Worm (Caenorhabditis elegans) whole organism, L4 larva: ENCODE results near the gene tbx-33.

ENCODE experiments used
- D1046.2 ChIP-seq: fragments of 200-800 bp; sonication (Bioruptor generic); IDR thresholded peaks from 2 replicates; pipeline ENCODE4 v1.3.6; 2022; ENCODE audit warnings: missing genetic modification characterization, missing compliant biosample characterization
- F10B5.3 ChIP-seq: sonication (generic microtip); optimal IDR thresholded peaks from 2 replicates; lab custom pipeline; 2016; ENCODE audit warnings: mild to moderate bottlenecking, missing genetic modification characterization, missing compliant biosample characterization
- F44E2.7 ChIP-seq: fragments of 200-800 bp; sonication (Bioruptor generic); IDR thresholded peaks from 2 replicates; pipeline ENCODE4 v2.1.2; 2022; ENCODE audit warnings: missing genetic modification characterization, missing compliant biosample characterization
- T20F7.1 ChIP-seq: fragments of 200-800 bp; sonication (Bioruptor generic); optimal IDR thresholded peaks from 2 replicates; lab custom pipeline; 2018; ENCODE audit warnings: mild to moderate bottlenecking, missing genetic modification characterization, missing compliant biosample characterization
- Y48G9A.11 ChIP-seq: fragments of 200-800 bp; sonication (Bioruptor generic); IDR thresholded peaks from 2 replicates; pipeline ENCODE4 v1.3.6; 2022; ENCODE audit warnings: missing genetic modification reagents, missing genetic modification characterization, missing compliant biosample characterization
- ZK337.2 ChIP-seq: fragments of 200-800 bp; sonication (Bioruptor generic); IDR thresholded peaks from 2 replicates; pipeline ENCODE4 v1.3.6; 2022; ENCODE audit warnings: missing genetic modification reagents, missing genetic modification characterization, missing compliant biosample characterization
- ZK546.5 ChIP-seq, 2 experiments: sonication (generic microtip); optimal IDR thresholded peaks; 2 replicates each; lab custom pipeline; 2017; ENCODE audit warnings: missing biosample characterization in 2 of 2, missing genetic modification characterization in 2 of 2
- aha-1 ChIP-seq: fragments of 150-350 bp; peaks from one replicate; lab custom pipeline; 2014; ENCODE audit warnings: missing biosample characterization, missing genetic modification characterization
- ama-1 ChIP-seq: fragments of 150-350 bp; optimal IDR thresholded peaks from 2 replicates; lab custom pipeline; 2014; ENCODE audit warnings: inconsistent platforms, mixed read lengths
- attf-4 ChIP-seq: sonication (generic microtip); optimal IDR thresholded peaks from 3 replicates; lab custom pipeline; 2017; ENCODE audit warnings: missing biosample characterization, missing genetic modification characterization
- ceh-28 ChIP-seq: fragments of 150-350 bp; optimal IDR thresholded peaks from 2 replicates; lab custom pipeline; 2014; ENCODE audit warnings: missing biosample characterization, missing genetic modification reagents, missing genetic modification characterization
- ceh-32 ChIP-seq: sonication (generic microtip); optimal IDR thresholded peaks from 2 replicates; lab custom pipeline; 2016; ENCODE audit warnings: mild to moderate bottlenecking, missing genetic modification characterization, missing compliant biosample characterization; ENCODE audit not compliant: poor library complexity
- daf-19 ChIP-seq: fragments of 200-800 bp; sonication (Bioruptor generic); conservative IDR thresholded peaks from 2 replicates; pipeline ENCODE4 v1.3.6; 2022; ENCODE audit warnings: missing genetic modification characterization, missing compliant biosample characterization
- dpl-1 ChIP-seq: fragments of 150-350 bp; optimal IDR thresholded peaks from 2 replicates; lab custom pipeline; 2014; ENCODE audit warnings: missing biosample characterization, missing genetic modification reagents, missing genetic modification characterization
- egl-27 ChIP-seq: sonication (generic microtip); optimal IDR thresholded peaks from 3 replicates; lab custom pipeline; 2017; ENCODE audit warnings: missing biosample characterization, missing genetic modification reagents, missing genetic modification characterization
- egl-43 ChIP-seq: fragments of 200-800 bp; sonication (Bioruptor generic); IDR thresholded peaks from 2 replicates; pipeline ENCODE4 v1.3.6; 2022; ENCODE audit warnings: missing genetic modification reagents, missing genetic modification characterization, missing compliant biosample characterization
- gei-8 ChIP-seq: fragments of 200-800 bp; sonication (Bioruptor generic); optimal IDR thresholded peaks from 2 replicates; lab custom pipeline; 2018; ENCODE audit warnings: mild to moderate bottlenecking, missing genetic modification characterization, missing compliant biosample characterization
- lin-1 ChIP-seq: fragments of 200-800 bp; sonication (Bioruptor generic); IDR thresholded peaks from 2 replicates; pipeline ENCODE4 v1.3.6; 2022; ENCODE audit warnings: missing genetic modification reagents, missing genetic modification characterization, missing compliant biosample characterization
- lin-13 ChIP-seq: fragments of 150-350 bp; optimal IDR thresholded peaks from 2 replicates; lab custom pipeline; 2014; ENCODE audit warnings: missing biosample characterization, missing genetic modification reagents, missing genetic modification characterization
- lin-15B ChIP-seq: fragments of 150-350 bp; sonication (generic microtip); optimal IDR thresholded peaks from 3 replicates; lab custom pipeline; 2014; ENCODE audit warnings: missing biosample characterization, missing genetic modification characterization
- madf-9 ChIP-seq: fragments of 200-800 bp; sonication (Bioruptor generic); conservative IDR thresholded peaks from 2 replicates; pipeline ENCODE4 v1.3.6; 2022; ENCODE audit warnings: missing genetic modification reagents, missing genetic modification characterization, missing compliant biosample characterization
- mdl-1 ChIP-seq, 2 experiments: fragments of 150-350 bp in 1 of 2; sonication (generic microtip) in 1 of 2; optimal IDR thresholded peaks; 2 replicates each; lab custom pipeline; 2014 to 2017; ENCODE audit warnings: missing biosample characterization in 2 of 2, missing genetic modification characterization in 2 of 2
- mep-1 ChIP-seq: fragments of 150-350 bp; sonication (generic microtip); optimal IDR thresholded peaks from 3 replicates; lab custom pipeline; 2014; ENCODE audit warnings: missing biosample characterization, missing genetic modification characterization
- nhr-11 ChIP-seq: fragments of 150-350 bp; optimal IDR thresholded peaks from 2 replicates; lab custom pipeline; 2014; ENCODE audit warnings: missing biosample characterization, missing genetic modification characterization
- nhr-28 ChIP-seq: fragments of 150-350 bp; optimal IDR thresholded peaks from 2 replicates; lab custom pipeline; 2014; ENCODE audit warnings: missing biosample characterization, missing genetic modification characterization
- nhr-41 ChIP-seq: fragments of 200-800 bp; sonication (Bioruptor generic); IDR thresholded peaks from 2 replicates; pipeline ENCODE4 v1.3.6; 2022; ENCODE audit warnings: missing genetic modification reagents, missing genetic modification characterization, missing compliant biosample characterization
- nhr-42 ChIP-seq: fragments of 200-800 bp; sonication (Bioruptor generic); IDR thresholded peaks from 2 replicates; pipeline ENCODE4 v1.3.6; 2022; ENCODE audit warnings: missing genetic modification characterization, missing compliant biosample characterization
- nhr-48 ChIP-seq: sonication (generic microtip); optimal IDR thresholded peaks from 2 replicates; lab custom pipeline; 2016; ENCODE audit warnings: mild to moderate bottlenecking, missing genetic modification characterization, missing compliant biosample characterization
- set-16 ChIP-seq: fragments of 200-800 bp; sonication (Bioruptor generic); IDR thresholded peaks from 2 replicates; pipeline ENCODE4 v1.3.6; 2022; ENCODE audit warnings: missing genetic modification reagents, missing genetic modification characterization, missing compliant biosample characterization
- spr-3 ChIP-seq: fragments of 200-800 bp; sonication (Bioruptor generic); optimal IDR thresholded peaks from 2 replicates; lab custom pipeline; 2018; ENCODE audit warnings: mild to moderate bottlenecking, missing genetic modification characterization, missing compliant biosample characterization
- unc-62 ChIP-seq, 3 experiments: fragments of 150-350 bp in 1 of 3; sonication (generic microtip); optimal IDR thresholded peaks in 2 of 3; peaks in 1 of 3; 1 replicate in 1 of 3; 2 replicates in 2 of 3; lab custom pipeline; 2014 to 2017; ENCODE audit warnings: missing biosample characterization in 3 of 3, missing genetic modification characterization in 3 of 3, missing genetic modification reagents in 3 of 3, missing genotype in 1 of 3
- vab-7 ChIP-seq: fragments of 200-800 bp; sonication (Bioruptor generic); IDR thresholded peaks from 2 replicates; pipeline ENCODE4 v1.3.6; 2022; ENCODE audit warnings: missing genetic modification reagents, missing genetic modification characterization, missing compliant biosample characterization
- zip-2 ChIP-seq: fragments of 150-350 bp; optimal IDR thresholded peaks from 2 replicates; lab custom pipeline; 2014; ENCODE audit warnings: missing biosample characterization, missing genetic modification characterization

Gene tbx-33

DNA sequence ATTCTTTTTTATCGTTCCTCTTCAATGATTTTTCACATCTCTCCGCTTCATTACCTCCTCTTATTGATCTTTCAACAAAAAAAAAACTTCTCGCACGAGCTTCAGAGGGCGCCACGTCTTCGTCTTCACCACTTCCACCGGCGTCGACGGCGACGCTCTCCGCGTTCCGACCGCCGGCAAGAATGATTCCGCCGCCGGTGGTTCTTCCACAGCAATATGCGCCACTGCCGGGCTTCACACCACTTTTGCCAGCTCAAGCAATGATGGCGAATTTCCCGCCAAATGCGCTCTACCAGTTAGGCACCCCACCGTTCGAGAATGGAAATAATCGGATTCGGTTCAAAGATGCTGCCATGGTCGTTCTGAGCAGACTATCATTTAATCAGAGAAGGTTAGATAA, 46.4 kb upstream of the tbx-33 start:
- TF ChIP-seq vab-7 (no peak), F10B5.3 (tag; lab: Kevin White, UChicago) (no peak), nhr-48 (no peak), ama-1 (no peak), set-16 (GFP tag; lab: Robert Waterston, UW) (peak; percentile 88), unc-62 (GFP tag; optimal IDR thresholded peaks at IDR 0.05 in 1 of 2; lab: Kevin White, UChicago) (peak in 1 of 2 experiments; percentile 5), unc-62 (tag; optimal IDR thresholded peaks at IDR 0.05; lab: Kevin White, UChicago) (no peak), egl-43 (GFP tag; lab: Robert Waterston, UW) (peak; percentile 32; the same call in 1 of the 2 replicates), ZK546.5 (tag; optimal IDR thresholded peaks at IDR 0.05; lab: Kevin White, UChicago) (no peak), nhr-42 (GFP tag; lab: Robert Waterston, UW) (no peak), zip-2 (tag; lab: Kevin White, UChicago) (no peak), Y48G9A.11 (no peak), daf-19 (GFP tag; lab: Robert Waterston, UW) (no peak)

DNA sequence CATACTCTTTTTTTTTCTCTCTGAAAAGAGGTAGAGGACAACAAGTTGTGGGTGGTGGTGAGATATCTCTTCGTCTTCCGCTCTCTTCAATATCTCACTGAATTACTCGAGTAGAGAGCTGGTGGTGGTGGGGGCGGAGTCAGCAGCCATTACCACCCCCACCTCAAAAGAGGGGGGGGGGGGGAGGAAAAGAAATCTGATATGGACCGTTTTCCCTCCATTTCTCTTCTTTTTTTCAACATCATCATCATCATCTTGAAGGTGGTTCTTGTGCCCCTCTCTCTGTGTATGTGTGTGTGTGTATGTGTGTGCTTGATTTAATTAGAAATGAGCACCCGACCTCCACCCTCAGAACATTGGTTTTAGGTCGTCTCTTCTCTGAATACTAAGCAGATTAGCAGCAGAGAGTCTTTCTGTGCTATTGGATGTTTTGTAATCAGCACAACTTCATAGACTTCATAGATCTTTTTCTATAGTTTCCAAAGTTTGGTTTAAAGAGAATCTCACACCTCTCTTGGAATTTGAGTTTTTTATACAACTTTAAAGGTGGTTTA, 44.9 kb upstream of the tbx-33 start:
- no peak for TF ChIP-seq ceh-28
- peak; percentile 37 for TF ChIP-seq set-16 (GFP tag; lab: Robert Waterston, UW)
- TF ChIP-seq gei-8 (GFP tag; lab: Kevin White, UChicago) = no peak
- TF ChIP-seq egl-43 (GFP tag; lab: Robert Waterston, UW) = peak; percentile 68; the same call in 1 of the 2 replicates
- TF ChIP-seq attf-4 (tag; lab: Kevin White, UChicago) = no peak
- no peak for TF ChIP-seq egl-27 (tag; lab: Kevin White, UChicago)
- TF ChIP-seq mep-1 (tag; lab: Kevin White, UChicago) = no peak
- peak; percentile 67; the same call in 1 of the 2 replicates for TF ChIP-seq ZK337.2 (GFP tag; lab: Robert Waterston, UW)
- TF ChIP-seq lin-1 = no peak
- TF ChIP-seq spr-3 (GFP tag; lab: Kevin White, UChicago) = no peak
- no peak for TF ChIP-seq madf-9
- no peak for TF ChIP-seq T20F7.1 (GFP tag; lab: Kevin White, UChicago)
- TF ChIP-seq dpl-1 (GFP tag; lab: Kevin White, UChicago) = no peak
- TF ChIP-seq F44E2.7 (GFP tag; lab: Robert Waterston, UW) = no peak
- TF ChIP-seq nhr-42 (GFP tag; lab: Robert Waterston, UW) = no peak

DNA sequence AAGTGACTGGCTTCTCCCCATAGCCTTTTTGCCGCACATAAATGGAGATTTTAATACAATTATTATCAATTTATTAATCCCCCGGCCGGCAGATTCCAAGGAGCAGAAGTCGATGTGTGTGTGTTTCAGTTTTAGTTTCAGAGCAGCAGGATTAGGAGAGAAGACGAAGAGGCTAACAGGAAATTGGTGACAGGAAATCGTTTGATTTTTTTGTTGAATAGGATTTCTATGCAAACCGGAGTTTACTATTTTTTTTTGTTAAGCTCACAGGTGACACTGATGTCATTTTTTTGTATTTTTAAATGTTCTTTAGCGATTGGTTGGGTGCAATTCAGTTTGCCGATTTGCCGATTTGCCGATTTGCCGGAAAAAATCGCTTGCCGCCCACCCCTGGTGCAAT, 43.9 kb upstream of the tbx-33 start:
- no peak for TF ChIP-seq nhr-48
- peak; percentile 95 for TF ChIP-seq aha-1

DNA sequence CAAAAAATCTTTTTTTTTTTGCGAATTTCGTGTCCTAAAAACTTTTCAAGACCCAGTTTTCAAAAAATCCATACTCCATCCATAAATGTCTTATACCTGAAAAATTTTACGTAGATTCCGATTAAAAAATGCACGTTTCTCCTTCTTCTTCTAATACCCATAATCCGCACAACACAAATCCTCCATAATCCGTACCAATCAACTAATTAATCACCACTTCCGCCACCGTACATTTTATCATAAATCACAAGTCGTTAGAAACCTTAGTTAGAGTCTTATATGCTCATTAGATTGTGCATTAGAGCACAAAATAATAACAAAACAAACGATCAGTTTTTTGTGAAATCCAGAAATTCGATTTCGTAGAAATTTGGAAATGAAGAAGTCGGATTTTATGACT, 32.4 kb upstream of the tbx-33 start:
- TF ChIP-seq lin-1 (no peak), mdl-1 (tag; optimal IDR thresholded peaks at IDR 0.05; lab: Kevin White, UChicago) (no peak), nhr-41 (GFP tag; lab: Robert Waterston, UW) (no peak), aha-1 (peak; percentile 84)

DNA sequence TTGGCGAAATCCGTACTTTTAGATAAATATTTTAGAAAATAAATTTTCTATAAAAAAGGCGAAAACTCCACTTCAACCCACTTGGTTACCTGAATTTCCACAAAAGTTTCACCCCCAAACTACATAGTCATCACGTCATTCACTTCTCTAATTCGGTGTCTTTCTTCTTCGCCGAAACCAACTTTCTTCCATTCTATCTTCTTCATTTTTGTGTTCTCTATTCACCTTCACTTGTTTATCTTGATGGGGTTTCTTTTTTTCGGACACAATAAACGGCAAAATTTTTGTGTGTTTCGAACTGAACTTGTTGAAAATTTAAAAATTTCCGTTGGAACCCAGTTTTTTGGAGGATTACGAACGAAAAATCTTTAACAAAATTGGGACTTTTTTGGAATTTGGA, 30.2 kb upstream of the tbx-33 start:
- peak; percentile 38 for TF ChIP-seq aha-1
- TF ChIP-seq unc-62 (GFP tag; optimal IDR thresholded peaks at IDR 0.05 in 1 of 2; lab: Kevin White, UChicago) = peak in 1 of 2 experiments; percentile 11
- no peak for TF ChIP-seq unc-62 (tag; optimal IDR thresholded peaks at IDR 0.05; lab: Kevin White, UChicago)
- no peak for TF ChIP-seq lin-15B
- TF ChIP-seq nhr-48 = no peak
- no peak for TF ChIP-seq D1046.2 (GFP tag; lab: Robert Waterston, UW)
- TF ChIP-seq lin-13 (GFP tag; lab: Kevin White, UChicago) = no peak
- TF ChIP-seq ZK337.2 (GFP tag; lab: Robert Waterston, UW) = no peak
- TF ChIP-seq nhr-28 (tag; lab: Kevin White, UChicago) = peak; percentile 26
- TF ChIP-seq nhr-11 (tag; lab: Kevin White, UChicago) = no peak
- TF ChIP-seq ceh-32 (tag; lab: Kevin White, UChicago) = no peak
- no peak for TF ChIP-seq Y48G9A.11
- no peak for TF ChIP-seq attf-4 (tag; lab: Kevin White, UChicago)
